Fruit fly (Drosophila melanogaster) whole organism: ENCODE measurements around the gene kibra.

ENCODE experiments used
- CG8478 ChIP-seq: fragments of >200 bp; optimal IDR thresholded peaks from 2 replicates; lab custom pipeline; 2018; ENCODE audit warnings: inconsistent platforms
- Dll ChIP-seq: fragments of >200 bp; optimal IDR thresholded peaks from 2 replicates; lab custom pipeline; 2017
- EcR ChIP-seq, 2 experiments: fragments of >200 bp; optimal IDR thresholded peaks; 2 replicates each; lab custom pipeline; 2017; ENCODE audit warnings: missing biosample characterization in 2 of 2, missing genetic modification characterization in 2 of 2, missing genetic modification reagents in 2 of 2
- pan ChIP-seq: fragments of >200 bp; optimal IDR thresholded peaks from 2 replicates; lab custom pipeline; 2017
- psq ChIP-seq: fragments of >200 bp; optimal IDR thresholded peaks from 2 replicates; lab custom pipeline; 2017
- usp ChIP-seq: fragments of >200 bp; optimal IDR thresholded peaks from 2 replicates; lab custom pipeline; 2017; ENCODE audit warnings: missing biosample characterization, missing genetic modification characterization, mixed read lengths

Gene kibra

dm6 chr3R:14691019-14691777 lies 32.9 kb downstream of the kibra start:
- TF ChIP-seq EcR (GFP tag; optimal IDR thresholded peaks at IDR 0.05; lab: Kevin White, UChicago): peak; percentile 48
- no peak for TF ChIP-seq psq (lab: Kevin White, UChicago)

dm6 chr3R:14690065-14690464 lies 34.0 kb downstream of the kibra start:
- TF ChIP-seq EcR (GFP tag; optimal IDR thresholded peaks at IDR 0.05; lab: Kevin White, UChicago) (peak in 1 of 2 experiments; percentile 9), usp (GFP tag; lab: Kevin White, UChicago) (no peak), Dll (no peak)

dm6 chr3R:14687296-14687695 lies 36.8 kb downstream of the kibra start:
- TF ChIP-seq psq (lab: Kevin White, UChicago) (no peak), Dll (no peak), EcR (GFP tag; optimal IDR thresholded peaks at IDR 0.05; lab: Kevin White, UChicago) (no peak), CG8478 (lab: Kevin White, UChicago) (no peak), usp (GFP tag; lab: Kevin White, UChicago) (no peak), pan (no peak)

dm6 chr3R:14683928-14684327 lies 40.1 kb downstream of the kibra start:
- TF ChIP-seq pan: no peak
- no peak for TF ChIP-seq CG8478 (lab: Kevin White, UChicago)
- TF ChIP-seq EcR (GFP tag; optimal IDR thresholded peaks at IDR 0.05; lab: Kevin White, UChicago): no peak
- TF ChIP-seq Dll: no peak
- no peak for TF ChIP-seq usp (GFP tag; lab: Kevin White, UChicago)
- TF ChIP-seq psq (lab: Kevin White, UChicago): no peak

dm6 chr3R:14680112-14680665 lies 43.9 kb downstream of the kibra start:
- TF ChIP-seq pan: no peak
- no peak for TF ChIP-seq usp (GFP tag; lab: Kevin White, UChicago)
- no peak for TF ChIP-seq CG8478 (lab: Kevin White, UChicago)
- TF ChIP-seq psq (lab: Kevin White, UChicago): no peak
- no peak for TF ChIP-seq EcR (GFP tag; optimal IDR thresholded peaks at IDR 0.05; lab: Kevin White, UChicago)
- TF ChIP-seq Dll: no peak

- TF ChIP-seq Dll (no peak), EcR (GFP tag; optimal IDR thresholded peaks at IDR 0.05; lab: Kevin White, UChicago) (no peak), usp (GFP tag; lab: Kevin White, UChicago) (no peak), pan (no peak), CG8478 (lab: Kevin White, UChicago) (no peak), psq (lab: Kevin White, UChicago) (no peak)
These were observed 44.5 kb downstream of the kibra start for dm6 chr3R:14679381-14680111.

dm6 chr3R:14677814-14678213 lies 46.2 kb downstream of the kibra start:
- TF ChIP-seq psq (lab: Kevin White, UChicago) (no peak), EcR (GFP tag; optimal IDR thresholded peaks at IDR 0.05; lab: Kevin White, UChicago) (no peak), CG8478 (lab: Kevin White, UChicago) (no peak), Dll (no peak), usp (GFP tag; lab: Kevin White, UChicago) (no peak), pan (no peak)

- TF ChIP-seq pan: no peak
- no peak for TF ChIP-seq CG8478 (lab: Kevin White, UChicago)
- no peak for TF ChIP-seq EcR (GFP tag; optimal IDR thresholded peaks at IDR 0.05; lab: Kevin White, UChicago)
- no peak for TF ChIP-seq usp (GFP tag; lab: Kevin White, UChicago)
- no peak for TF ChIP-seq Dll
These were observed 47.0 kb downstream of the kibra start for dm6 chr3R:14677065-14677464.

- TF ChIP-seq psq (lab: Kevin White, UChicago) (no peak), pan (no peak), EcR (GFP tag; optimal IDR thresholded peaks at IDR 0.05; lab: Kevin White, UChicago) (no peak), CG8478 (lab: Kevin White, UChicago) (no peak), Dll (no peak), usp (GFP tag; lab: Kevin White, UChicago) (no peak)
These were observed 49.3 kb downstream of the kibra start for dm6 chr3R:14674762-14675161.

- no peak for TF ChIP-seq psq (lab: Kevin White, UChicago)
- TF ChIP-seq usp (GFP tag; lab: Kevin White, UChicago): no peak
- no peak for TF ChIP-seq Dll
- TF ChIP-seq CG8478 (lab: Kevin White, UChicago): no peak
- no peak for TF ChIP-seq pan
- no peak for TF ChIP-seq EcR (GFP tag; optimal IDR thresholded peaks at IDR 0.05; lab: Kevin White, UChicago)
These were observed 51.1 kb downstream of the kibra start for dm6 chr3R:14672915-14673314.

- no peak for TF ChIP-seq psq (lab: Kevin White, UChicago)
- TF ChIP-seq Dll: no peak
- TF ChIP-seq EcR (GFP tag; optimal IDR thresholded peaks at IDR 0.05; lab: Kevin White, UChicago): no peak
- no peak for TF ChIP-seq CG8478 (lab: Kevin White, UChicago)
- no peak for TF ChIP-seq usp (GFP tag; lab: Kevin White, UChicago)
- no peak for TF ChIP-seq pan
These were observed 53.2 kb downstream of the kibra start for dm6 chr3R:14670840-14671239.

dm6 chr3R:14662989-14663500 lies 61.0 kb downstream of the kibra start, which contains the start of the genes Rad17 and BigH1:
TSS of gene Rad17 (minus strand) at chr3R:14663197.
TSS of gene BigH1 (plus strand) at chr3R:14663450.
- TF ChIP-seq Dll: no peak
- no peak for TF ChIP-seq EcR (GFP tag; optimal IDR thresholded peaks at IDR 0.05; lab: Kevin White, UChicago)
- TF ChIP-seq psq (lab: Kevin White, UChicago): no peak
- no peak for TF ChIP-seq usp (GFP tag; lab: Kevin White, UChicago)
- TF ChIP-seq CG8478 (lab: Kevin White, UChicago): no peak
- no peak for TF ChIP-seq pan
